Fruit fly (Drosophila melanogaster) Kc167 (cell line): ENCODE data around the gene ebo.

Source experiments
- Myc ChIP-seq: fragments of >200 bp; optimal IDR thresholded peaks from 2 replicates; lab custom pipeline; 2017; ENCODE audit warnings: missing external identifiers
- Sin3A ChIP-seq: fragments of >200 bp; optimal IDR thresholded peaks from 2 replicates; lab custom pipeline; 2018; ENCODE audit warnings: missing external identifiers
- h ChIP-seq: fragments of >200 bp; optimal IDR thresholded peaks from 3 replicates; lab custom pipeline; 2018; ENCODE audit warnings: missing external identifiers
- insv ChIP-seq: fragments of >200 bp; optimal IDR thresholded peaks from 3 replicates; lab custom pipeline; 2018; ENCODE audit warnings: missing external identifiers
- psq ChIP-seq: fragments of >200 bp; optimal IDR thresholded peaks from 2 replicates; lab custom pipeline; 2017; ENCODE audit warnings: missing external identifiers
- ttk ChIP-seq: sonication (Bioruptor generic); optimal IDR thresholded peaks from 2 replicates; lab custom pipeline; 2017; ENCODE audit warnings: missing external identifiers

ebo gene

DNA sequence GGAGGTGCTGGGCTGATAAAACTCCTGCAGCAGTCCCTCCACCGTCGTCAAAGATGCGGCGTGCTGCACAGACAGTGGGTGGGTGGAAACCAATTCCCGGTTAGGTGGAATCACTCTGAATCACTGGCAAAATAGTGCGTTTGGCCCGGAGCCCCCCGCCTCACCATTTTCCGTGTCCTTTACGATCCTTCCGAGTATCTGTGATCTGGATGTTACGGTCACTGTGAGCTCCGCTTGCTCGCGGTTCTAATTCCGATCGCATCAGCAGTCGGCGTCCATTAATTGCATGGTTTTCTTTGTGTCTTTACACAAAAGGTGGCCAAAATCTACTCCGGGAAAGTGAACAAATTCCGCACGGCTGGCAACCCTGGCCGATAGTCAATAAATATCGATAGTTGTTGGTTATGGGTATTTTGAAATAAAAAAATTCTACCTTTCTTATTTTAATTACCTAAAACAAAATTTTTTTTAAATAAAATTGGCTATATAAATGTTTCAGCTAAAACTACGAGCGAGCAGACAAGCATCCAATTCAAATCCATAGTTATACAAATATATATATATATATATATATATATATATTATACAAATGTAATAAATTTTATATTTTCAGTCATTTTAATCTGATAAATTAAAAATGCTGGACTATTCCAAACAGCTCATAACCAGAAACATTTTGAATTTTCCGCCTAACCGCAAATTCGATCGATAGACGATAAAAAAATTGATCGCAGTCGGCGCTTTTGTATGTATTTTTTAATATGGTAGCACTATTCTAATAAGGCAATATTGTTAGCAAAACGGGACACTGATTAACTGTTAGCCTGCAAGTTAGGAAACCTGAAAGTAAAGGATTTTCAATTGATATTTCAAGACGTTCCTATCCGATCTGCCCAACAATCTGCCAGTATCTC lies at the start of gene ebo, which contains the start of gene CG13373:
TSS of gene ebo (minus strand) at position 350 of the 914 bp plus-strand sequence.
TSS of gene CG13373 (plus strand) at position 755 of the 914 bp plus-strand sequence.
- TF ChIP-seq Myc (lab: Kevin White, UChicago) (no peak), Sin3A (lab: Kevin White, UChicago) (no peak), h (lab: Kevin White, UChicago) (no peak), insv (no peak), ttk (lab: Kevin White, UChicago) (no peak)

DNA sequence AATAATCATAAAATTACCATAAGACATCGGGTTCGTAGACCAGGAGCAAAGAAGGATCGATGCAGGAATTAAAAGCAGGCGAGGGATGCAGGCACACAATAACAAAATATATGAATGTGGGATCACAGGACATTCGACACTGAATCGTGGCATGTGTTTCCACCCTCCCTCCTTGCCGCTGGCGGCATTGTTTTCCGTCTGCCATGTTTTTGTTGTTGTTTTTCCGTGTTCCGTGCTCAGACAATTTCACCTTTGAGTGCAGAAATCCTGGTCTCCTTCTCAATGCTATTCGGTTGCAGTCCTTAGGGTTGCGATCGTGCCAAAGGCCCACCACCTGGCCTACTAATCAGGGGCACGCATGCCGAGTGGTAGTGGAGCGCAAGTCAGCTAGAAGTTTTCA lies 49.2 kb upstream of the ebo start:
- TF ChIP-seq h (lab: Kevin White, UChicago) (no peak), Myc (lab: Kevin White, UChicago) (no peak), psq (lab: Kevin White, UChicago) (no peak), Sin3A (lab: Kevin White, UChicago) (no peak), insv (no peak), ttk (lab: Kevin White, UChicago) (no peak)

DNA sequence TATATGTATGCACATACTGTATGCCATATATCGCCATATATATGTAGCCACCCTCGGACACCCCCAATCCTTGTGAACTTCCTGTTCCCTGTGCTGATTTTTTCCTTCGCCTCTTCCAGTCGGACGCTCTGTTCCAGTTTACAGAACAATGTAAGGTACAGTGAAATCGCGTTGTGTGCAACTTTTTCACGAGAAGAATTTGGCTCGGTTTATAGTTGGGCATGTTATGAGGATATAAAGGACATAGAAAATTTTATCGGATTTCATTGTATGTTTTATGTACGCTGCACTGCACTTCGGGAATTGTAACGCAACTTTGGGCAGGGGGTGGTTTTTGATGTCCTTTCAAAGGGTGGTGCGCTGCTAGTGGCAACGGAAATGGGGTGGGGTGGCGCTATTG lies 48.0 kb upstream of the ebo start:
- TF ChIP-seq Sin3A (lab: Kevin White, UChicago) (no peak), insv (no peak), ttk (lab: Kevin White, UChicago) (no peak), h (lab: Kevin White, UChicago) (no peak), Myc (lab: Kevin White, UChicago) (no peak), psq (lab: Kevin White, UChicago) (no peak)

DNA sequence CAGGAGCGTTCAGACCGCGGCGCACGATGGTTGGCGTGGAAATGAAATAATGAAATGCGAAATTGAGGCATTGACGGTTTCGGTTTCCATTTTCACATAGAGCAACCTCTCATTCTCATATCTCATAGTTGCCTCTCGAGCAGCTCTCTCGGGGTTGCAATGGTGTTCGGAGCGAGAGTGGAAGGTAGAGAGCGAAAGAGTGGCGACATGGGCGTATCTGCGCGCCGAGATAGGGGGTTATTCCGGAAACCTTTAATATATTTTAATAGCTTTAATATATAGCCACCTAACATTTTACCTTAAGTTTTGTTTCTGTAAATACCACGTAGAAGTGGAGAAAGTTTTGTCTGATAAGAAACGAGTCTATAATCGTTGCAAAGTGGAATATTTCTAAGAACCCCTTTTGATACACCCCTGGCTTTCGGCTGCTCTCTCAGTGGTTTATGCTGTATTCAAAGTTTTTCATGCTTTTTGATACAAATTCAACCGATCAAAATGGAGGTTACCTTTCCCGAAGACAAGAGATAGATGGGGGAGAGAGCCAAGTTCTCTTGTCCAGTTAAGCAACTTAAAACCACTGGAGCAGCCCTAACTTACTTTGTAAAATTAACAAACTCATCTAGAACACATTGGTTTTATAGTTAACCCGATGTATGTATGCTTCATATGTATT lies 46.9 kb upstream of the ebo start, which contains the start of gene elav:
TSS of gene elav (minus strand) at position 48 of the 673 bp plus-strand sequence.
- TF ChIP-seq psq (lab: Kevin White, UChicago) (no peak), Sin3A (lab: Kevin White, UChicago) (no peak), ttk (lab: Kevin White, UChicago) (no peak), h (lab: Kevin White, UChicago) (no peak), Myc (lab: Kevin White, UChicago) (no peak), insv (no peak)

DNA sequence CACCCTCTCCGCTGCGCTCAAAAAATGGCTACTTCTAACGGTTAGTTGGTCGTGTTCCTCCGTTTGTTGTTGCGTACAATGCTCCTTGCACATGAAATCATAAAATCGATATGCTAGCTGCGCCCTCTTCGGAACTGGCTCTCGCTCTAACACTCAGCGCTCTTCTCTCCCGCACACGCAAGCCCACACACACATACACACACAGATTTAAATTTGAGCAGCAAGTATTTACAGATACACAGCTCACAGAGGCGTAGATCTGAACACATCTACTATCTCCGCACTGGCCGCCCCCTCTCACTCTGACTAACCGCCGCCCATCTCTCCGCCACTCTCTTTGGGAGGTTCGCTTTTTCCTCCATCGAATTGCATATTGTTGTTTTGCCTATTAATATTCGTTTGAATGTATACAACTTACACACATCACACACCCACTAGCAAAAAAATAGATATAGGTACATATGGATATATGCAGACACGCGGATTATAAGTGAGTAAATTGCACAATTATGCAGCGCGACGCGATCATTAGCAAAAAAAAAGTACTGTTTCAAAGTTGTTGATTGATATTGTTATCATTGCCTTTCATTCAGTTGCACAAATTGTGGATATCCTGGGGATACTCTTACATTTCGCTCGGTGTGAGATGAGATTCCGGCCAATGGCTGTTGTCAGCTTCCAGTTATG lies 46.1 kb upstream of the ebo start:
- TF ChIP-seq insv, result no peak
- no peak for TF ChIP-seq h (lab: Kevin White, UChicago)
- no peak for TF ChIP-seq psq (lab: Kevin White, UChicago)
- TF ChIP-seq Myc (lab: Kevin White, UChicago), result no peak
- TF ChIP-seq ttk (lab: Kevin White, UChicago), result no peak
- no peak for TF ChIP-seq Sin3A (lab: Kevin White, UChicago)

DNA sequence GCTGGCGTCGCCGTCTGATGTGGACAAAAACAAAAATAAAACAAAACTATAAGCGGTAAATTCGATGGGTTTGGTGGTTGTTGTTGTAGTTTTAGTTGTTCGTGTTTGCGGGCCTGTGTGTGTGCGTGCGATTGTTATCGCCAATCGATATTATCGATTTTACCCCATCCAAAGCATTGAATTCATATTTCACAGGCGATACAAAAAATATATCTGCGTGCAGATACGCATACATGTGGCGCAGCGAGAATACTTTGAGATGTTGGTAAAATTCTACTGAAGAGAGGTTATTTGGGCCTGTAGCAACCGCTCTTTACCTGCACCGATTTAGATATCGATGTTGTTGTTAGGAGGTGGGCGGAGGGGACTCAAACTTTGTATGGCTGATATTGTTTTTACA lies 45.3 kb upstream of the ebo start:
- TF ChIP-seq psq (lab: Kevin White, UChicago), result no peak

DNA sequence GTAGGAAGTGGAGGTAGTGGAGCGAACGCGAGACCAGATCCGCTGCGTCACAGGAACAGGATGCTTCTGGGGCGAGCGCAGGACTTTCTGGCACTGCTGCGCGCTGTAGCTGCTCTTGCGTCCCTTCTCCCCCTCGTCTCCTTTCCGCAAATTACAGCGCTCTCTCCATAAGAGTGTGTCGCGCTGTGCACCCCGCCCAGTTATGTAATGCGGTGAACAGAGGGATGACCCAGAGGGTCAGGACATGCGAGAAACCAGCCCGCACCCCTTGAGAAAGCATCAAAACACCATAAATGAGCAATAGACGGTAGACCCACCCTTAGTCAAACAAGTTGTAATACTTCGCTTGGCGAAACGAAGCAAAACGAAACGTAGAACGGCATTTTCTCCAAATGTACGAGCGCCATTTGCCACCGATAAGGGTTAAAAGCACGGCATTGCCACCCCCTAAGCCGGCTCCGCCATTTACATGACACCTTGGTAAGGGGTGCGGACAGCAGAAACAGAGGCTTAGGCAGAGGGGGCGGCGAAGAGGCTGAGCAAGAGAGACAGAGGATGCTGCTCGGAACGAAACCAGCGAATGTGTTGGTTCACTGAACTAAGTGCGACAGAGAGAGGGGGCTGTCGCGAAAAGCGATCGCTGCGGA lies 44.0 kb upstream of the ebo start:
- TF ChIP-seq h (lab: Kevin White, UChicago) (no peak), Sin3A (lab: Kevin White, UChicago) (no peak), psq (lab: Kevin White, UChicago) (no peak)

DNA sequence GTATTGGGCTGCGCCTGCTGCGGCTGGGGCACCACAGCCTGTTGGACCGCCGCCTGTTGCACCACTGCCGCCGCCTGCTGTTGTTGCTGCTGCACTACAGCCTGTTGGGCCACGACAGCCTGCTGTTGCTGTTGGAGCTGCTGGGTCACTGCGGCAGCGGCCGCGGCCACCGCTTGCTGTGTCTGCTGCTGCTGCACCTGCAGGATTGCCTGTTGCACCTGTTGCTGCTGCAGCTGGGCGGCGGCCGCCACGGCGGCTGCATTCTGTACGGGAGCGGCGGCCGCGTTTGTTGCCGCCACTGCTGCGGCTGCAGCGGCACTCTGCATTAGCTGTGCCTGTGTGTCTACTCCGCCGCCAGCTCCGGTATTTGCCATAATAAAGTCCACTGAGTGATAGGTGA lies 42.5 kb upstream of the ebo start:
- TF ChIP-seq psq (lab: Kevin White, UChicago) (no peak), ttk (lab: Kevin White, UChicago) (no peak), Myc (lab: Kevin White, UChicago) (no peak), insv (no peak), h (lab: Kevin White, UChicago) (no peak), Sin3A (lab: Kevin White, UChicago) (no peak)

DNA sequence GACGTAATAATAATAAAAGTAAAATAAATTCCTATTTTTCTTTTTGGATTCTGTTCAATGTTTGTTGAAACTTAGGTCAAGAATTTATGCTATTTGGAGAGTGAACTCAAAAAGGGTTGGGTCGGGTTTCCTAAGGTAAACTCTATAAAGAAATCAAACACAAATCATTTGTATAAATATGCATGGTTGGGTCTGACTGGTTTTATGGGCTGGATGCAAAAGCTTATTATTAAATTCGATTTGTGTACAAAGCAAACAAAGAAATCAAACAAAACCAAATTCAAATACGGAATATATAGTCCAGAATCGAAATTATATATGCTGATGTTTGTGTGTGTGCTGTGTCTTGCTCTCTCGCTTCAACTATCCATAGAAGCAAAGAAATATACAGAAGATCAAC lies 39.3 kb upstream of the ebo start:
- TF ChIP-seq psq (lab: Kevin White, UChicago) (no peak), ttk (lab: Kevin White, UChicago) (no peak), h (lab: Kevin White, UChicago) (no peak), Sin3A (lab: Kevin White, UChicago) (no peak), Myc (lab: Kevin White, UChicago) (no peak), insv (no peak)

DNA sequence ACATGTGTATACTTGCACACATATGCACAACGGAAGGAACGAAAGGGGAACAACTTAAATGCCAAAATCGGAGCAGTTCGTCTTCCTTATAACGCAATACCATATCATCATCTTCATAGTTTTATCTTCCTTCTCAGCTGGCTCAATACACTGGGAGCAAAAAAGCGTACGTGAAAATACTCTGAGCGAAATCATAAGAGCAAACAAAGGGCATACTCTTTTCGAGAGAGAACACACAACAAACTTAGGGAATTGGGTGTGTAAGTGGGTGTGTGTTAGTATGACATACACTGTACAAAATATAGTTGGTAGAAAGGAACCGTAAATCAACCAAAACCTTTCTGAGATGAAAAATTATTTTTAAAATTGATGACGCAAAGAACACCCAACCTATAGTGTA lies 36.1 kb upstream of the ebo start:
- TF ChIP-seq insv (no peak), Sin3A (lab: Kevin White, UChicago) (no peak), ttk (lab: Kevin White, UChicago) (no peak), h (lab: Kevin White, UChicago) (no peak)

DNA sequence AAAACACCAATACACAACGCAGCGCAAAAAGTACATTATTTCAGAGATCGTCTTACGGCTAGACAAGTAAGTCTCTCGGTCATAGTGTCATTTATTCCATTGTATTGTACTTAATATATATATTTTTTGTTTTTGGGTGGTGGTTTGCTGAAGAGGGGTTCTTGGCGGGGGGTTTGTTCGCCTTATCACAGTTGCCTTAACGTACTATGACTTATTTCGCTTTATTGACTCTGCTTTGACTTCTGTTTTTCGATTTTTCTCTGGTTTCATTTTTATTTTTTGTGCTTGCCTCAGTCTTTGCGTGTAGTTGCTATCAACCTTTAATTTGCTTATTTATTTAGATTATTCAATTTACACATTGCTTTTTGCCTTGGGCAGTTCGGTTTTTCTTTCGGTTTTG lies 34.1 kb upstream of the ebo start:
- TF ChIP-seq h (lab: Kevin White, UChicago) (no peak), Myc (lab: Kevin White, UChicago) (no peak), psq (lab: Kevin White, UChicago) (no peak)
